Worm (Caenorhabditis elegans) whole organism, midembryonic: ENCODE data around the gene Y26G10.1.

ENCODE experiments used
- cog-1 ChIP-seq: sonication (generic microtip); optimal IDR thresholded peaks from 2 replicates; lab custom pipeline; 2016; ENCODE audit warnings: missing genetic modification characterization, missing compliant biosample characterization
- flt-1 ChIP-seq: fragments of 200-800 bp; sonication (Bioruptor generic); IDR thresholded peaks from 2 replicates; pipeline ENCODE4 v1.3.6; 2022; ENCODE audit warnings: missing genetic modification characterization, missing compliant biosample characterization
- klf-2 ChIP-seq: fragments of 200-800 bp; sonication (Bioruptor generic); conservative IDR thresholded peaks from 2 replicates; pipeline ENCODE4 v1.3.6; 2022; ENCODE audit warnings: missing genetic modification reagents, missing genetic modification characterization, missing compliant biosample characterization
- tab-1 ChIP-seq: fragments of 200-800 bp; sonication (Bioruptor generic); IDR thresholded peaks from 2 replicates; pipeline ENCODE4 v1.3.6; 2022; ENCODE audit warnings: missing genetic modification characterization, missing compliant biosample characterization
- ztf-23 ChIP-seq: fragments of 200-800 bp; sonication (Bioruptor generic); IDR thresholded peaks from 2 replicates; pipeline ENCODE4 v1.3.6; 2022; ENCODE audit warnings: missing genetic modification reagents, missing genetic modification characterization, missing compliant biosample characterization

DNA sequence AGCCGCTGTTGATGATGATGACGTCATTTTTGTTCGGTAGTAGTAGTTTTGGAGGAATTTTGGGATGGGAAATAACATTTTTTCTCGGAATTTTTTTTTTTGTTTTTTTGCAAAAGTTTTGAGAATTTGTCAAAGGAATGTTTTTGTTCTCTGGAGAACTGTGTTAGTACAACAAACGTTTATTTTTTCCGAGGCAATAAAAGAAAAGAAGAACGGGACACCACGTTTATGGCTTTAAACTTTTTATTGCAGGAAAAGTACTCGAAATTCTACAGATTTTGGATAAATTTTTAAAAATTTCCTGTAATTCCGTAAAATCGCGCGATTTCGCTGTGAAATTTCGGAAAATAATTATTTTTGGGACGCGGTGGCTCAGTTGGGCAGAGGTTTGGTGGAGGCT, 4.8 kb downstream of the Y26G10.1 start, which contains the start of gene F59A1.13:
- TF ChIP-seq flt-1 (GFP tag; lab: Robert Waterston, UW) = no peak
- TF ChIP-seq cog-1 = no peak
- TF ChIP-seq ztf-23 (GFP tag; lab: Robert Waterston, UW) = no peak
- TF ChIP-seq klf-2 (GFP tag; lab: Robert Waterston, UW) = no peak
- no peak for TF ChIP-seq tab-1 (GFP tag; lab: Robert Waterston, UW)
